Worm (Caenorhabditis elegans): Measurements from ENCODE around the gene E02C12.9.
"Not testable (repeated sequence)": the region's sequence is repeated elsewhere in the genome, so short reads cannot be mapped to it uniquely, and the experiment has no call there.

The E02C12.9 gene

DNA sequence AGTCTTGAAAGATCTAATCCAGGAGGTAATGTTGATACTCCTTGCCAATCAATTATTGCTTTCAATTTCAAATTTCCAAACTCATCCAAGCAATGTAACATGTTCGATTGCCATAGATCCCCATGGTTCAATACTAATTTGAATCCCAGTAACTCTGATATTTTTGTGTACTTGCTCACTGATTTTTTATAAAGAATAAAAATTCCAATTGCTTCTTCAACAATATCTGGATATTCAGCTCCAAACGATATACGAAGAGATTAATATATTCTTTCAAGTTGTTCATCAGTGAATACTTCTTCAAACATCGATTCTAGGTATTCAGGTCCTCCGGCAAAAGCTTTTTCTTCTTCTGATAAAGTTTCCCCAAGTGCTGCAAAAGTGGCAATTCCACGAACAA, 4.5 kb upstream of the E02C12.9 start, which contains the start of gene E02C12.11:
TSS of gene E02C12.11 (minus strand) at position 101 of the 400 bp plus-strand sequence.
- not testable (repeated sequence) for TF ChIP-seq unc-62 (GFP tag; optimal IDR thresholded peaks at IDR 0.05)

DNA sequence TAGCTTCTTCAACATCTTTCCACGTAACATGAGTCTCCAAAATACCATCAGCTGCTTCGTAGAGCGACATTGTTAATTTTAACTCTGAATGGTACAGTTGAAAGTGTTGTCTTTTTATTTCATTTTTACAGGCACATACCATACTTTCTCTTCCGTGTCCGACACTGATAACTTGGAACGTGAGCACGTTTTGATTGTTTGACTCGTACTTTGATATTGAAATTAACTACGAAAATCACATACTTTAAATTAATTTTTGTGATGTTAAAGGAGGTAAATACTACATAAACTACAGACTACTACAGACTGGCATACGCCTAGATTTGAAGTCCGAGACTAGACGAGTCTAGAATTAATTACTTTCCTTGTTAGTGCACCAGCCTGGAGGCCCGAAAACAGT, 3.1 kb upstream of the E02C12.9 start, which contains the start of gene E02C12.10:
TSS of gene E02C12.10 (minus strand) at position 75 of the 400 bp plus-strand sequence.
- no peak for TF ChIP-seq unc-62 (GFP tag; optimal IDR thresholded peaks at IDR 0.05)

DNA sequence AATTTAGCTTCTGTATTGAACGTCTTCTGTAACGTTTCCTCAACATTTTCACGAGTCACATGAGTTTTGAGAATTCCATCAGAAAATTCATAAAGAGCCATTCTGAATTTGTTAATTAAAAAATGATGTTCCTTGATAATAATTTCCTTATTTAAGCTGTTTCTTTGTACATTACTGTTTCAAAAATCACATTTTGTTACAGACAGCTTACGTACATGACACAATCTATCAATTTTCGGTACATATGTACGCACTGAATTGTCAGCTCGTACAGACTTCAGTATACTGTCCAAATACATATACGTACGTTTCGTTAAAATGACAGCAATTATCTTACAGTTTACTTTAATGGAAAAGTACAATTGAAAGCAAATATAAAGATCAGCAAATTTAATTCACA, 1.1 kb upstream of the E02C12.9 start, which contains the start of gene E02C12.19:
TSS of gene E02C12.19 (minus strand) at position 101 of the 400 bp plus-strand sequence.
- TF ChIP-seq unc-62 (GFP tag; optimal IDR thresholded peaks at IDR 0.05), result no peak

DNA sequence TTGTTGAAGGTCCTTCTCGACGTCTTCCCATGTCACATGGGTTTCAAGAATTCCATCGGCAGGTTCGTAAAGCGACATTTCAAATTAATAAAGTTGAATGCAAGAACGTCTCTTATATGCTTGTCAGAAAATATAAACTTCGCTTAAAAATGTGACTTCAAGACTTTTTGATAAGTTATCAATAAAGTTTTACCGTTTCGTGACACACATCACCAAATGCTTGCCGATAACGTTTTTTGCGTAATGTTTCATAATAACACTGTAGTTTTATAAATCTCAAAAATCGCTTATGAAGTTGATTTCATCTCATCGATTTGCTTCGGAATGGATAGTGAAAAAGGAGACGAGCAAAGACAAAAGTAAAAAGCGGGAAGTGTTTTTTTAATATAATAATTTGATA, 1.8 kb downstream of the E02C12.9 start, which contains the start of gene E02C12.8:
TSS of gene E02C12.8 (minus strand) at position 141 of the 400 bp plus-strand sequence.
- TF ChIP-seq unc-62 (GFP tag; optimal IDR thresholded peaks at IDR 0.05), result no peak

DNA sequence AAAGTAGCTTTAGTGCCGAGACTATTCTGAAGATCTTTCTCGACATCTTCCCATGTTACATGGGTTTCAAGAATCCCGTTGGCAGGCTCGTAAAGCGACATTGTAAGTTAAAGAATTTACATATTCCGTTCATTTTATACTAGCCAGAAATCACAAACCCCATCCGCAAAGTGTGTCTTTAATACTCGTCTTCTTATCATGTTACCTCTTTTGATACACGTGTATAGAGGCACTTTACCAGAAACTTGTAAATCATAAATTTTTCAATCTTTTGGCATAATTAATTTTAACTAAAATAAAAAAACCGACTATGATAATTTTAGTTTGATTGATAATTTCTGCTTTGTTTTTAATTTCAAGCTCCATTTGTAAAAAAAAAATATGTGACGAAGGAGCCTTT, 4.3 kb downstream of the E02C12.9 start, which contains the start of gene E02C12.6:
TSS of gene E02C12.6 (minus strand) at position 101 of the 400 bp plus-strand sequence.
- TF ChIP-seq unc-62 (GFP tag; optimal IDR thresholded peaks at IDR 0.05), result no peak

DNA sequence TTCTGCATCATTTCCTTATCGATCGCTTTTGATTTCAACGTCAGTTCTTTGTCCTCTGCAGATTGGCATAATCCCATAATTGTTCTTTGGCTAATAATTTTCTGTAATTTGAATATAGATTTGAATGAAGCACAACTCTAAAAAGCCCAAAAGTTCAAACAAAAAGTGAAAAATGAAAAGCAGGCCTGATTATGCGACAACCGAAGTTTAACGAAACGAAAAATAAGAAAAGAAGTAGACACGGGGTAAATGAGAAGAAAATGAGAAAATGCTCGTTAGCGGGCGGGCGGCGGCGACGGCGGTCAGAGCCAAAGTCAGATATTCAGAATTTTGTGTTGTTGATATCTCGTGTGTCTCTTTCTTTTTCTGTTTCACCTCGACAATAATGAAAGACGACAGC, 15.6 kb downstream of the E02C12.9 start, which contains the start of gene gpa-3:
TSS of gene gpa-3 (minus strand) at position 101 of the 400 bp plus-strand sequence.
- TF ChIP-seq unc-62 (GFP tag; optimal IDR thresholded peaks at IDR 0.05), result no peak

DNA sequence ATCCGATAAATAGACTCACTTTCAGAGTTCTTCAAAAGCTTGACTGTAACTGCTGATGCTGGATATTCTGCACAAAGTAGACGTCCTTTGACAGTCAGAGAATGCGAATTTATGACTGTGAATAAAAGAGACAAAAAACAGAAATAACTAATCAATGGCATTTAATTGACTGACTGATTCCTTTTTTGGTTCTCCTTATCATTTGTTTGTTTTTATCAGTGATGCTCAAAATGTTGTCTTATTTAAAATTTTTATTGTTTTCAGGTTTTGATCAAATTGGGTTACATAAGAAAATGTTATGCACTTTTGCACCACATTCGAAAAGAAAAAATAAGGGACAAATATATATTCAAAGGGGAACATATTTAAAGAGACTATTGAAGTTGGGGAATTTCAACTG, 18.9 kb downstream of the E02C12.9 start, which contains the start of gene ttr-49:
TSS of gene ttr-49 (minus strand) at position 171 of the 400 bp plus-strand sequence.
- no peak for TF ChIP-seq unc-62 (GFP tag; optimal IDR thresholded peaks at IDR 0.05)

DNA sequence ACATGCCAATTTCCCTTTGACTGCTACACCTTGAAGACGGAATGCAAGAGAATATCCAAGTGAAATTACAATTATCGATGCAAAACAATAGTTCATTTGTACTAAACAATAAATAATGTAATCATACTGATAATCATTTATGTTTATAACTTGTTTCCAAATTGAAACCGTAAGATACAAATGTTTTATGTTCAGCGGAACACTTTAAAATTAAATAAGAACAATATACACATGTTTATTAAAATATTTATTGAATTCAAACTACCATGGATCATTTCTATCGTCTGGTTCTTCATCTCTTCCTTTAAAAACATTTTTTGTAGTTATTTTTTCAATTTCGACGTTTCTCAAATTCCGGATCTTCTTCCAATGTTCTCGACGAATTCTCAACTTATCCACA, 19.9 kb downstream of the E02C12.9 start, which contains the start of gene ttr-40:
TSS of gene ttr-40 (minus strand) at position 101 of the 400 bp plus-strand sequence.
- no peak for TF ChIP-seq unc-62 (GFP tag; optimal IDR thresholded peaks at IDR 0.05)

DNA sequence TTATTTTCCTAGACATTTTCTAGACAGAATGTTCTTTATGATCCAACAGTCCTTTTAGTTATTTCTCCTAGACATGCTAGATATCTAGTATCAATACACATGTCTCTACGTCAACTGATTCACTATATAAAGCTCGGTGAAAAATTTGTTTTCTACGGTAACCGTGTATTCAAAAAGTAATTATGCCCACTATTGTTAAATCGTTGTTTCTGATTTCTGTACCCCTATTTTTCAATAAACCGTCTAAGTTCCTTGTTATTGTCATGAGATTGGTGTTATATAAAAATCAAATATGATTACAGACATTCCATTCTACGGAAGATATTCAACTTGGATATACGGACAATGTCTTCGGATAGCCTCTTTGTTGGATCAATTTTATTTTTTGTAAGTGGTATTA, 22.3 kb downstream of the E02C12.9 start, which contains the start of gene srx-46:
TSS of gene srx-46 (plus strand) at position 301 of the 400 bp plus-strand sequence.
- TF ChIP-seq unc-62 (GFP tag; optimal IDR thresholded peaks at IDR 0.05), result no peak

DNA sequence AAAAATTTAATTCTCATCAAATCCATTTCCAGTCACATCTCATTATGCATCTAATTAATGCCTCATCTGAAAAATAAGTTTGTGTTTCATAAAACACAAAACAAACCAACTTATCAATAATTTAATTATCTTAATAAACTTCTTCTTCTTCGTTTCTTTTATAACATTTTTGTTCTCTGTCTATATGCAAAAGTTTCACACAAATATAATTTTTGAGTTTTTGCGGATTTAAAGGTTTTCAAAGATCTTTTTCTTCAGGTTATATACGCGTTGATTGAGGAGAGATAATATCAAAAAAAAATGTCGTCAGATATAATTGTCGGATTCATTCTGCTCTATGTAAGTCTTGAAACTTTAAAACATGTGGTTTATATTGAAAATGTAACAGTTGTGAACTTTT, 25.6 kb downstream of the E02C12.9 start, which contains the start of gene srx-47:
TSS of gene srx-47 (plus strand) at position 301 of the 400 bp plus-strand sequence.
- no peak for TF ChIP-seq unc-62 (GFP tag; optimal IDR thresholded peaks at IDR 0.05)

DNA sequence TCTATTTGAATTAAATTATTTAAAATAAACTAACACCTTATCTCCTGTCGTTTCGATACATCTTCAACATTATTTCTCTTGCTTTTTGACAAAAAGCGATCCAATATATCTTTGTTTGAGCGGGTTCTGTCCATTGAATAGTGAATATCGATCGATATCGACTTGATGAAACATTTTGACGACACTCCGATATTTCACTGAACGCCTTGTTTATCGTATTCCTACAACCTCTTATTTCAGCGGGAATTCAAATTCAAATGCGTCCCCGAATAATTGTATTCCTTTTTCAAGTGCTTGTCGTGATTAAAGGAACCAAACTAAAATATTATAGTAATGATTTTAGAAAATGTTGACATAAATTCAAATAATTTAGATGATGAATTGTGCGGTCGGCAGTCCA, 28.5 kb downstream of the E02C12.9 start, which contains the start of the genes K07B1.7 and try-5:
TSS of gene K07B1.7 (minus strand) at position 159 of the 400 bp plus-strand sequence.
TSS of gene try-5 (plus strand) at position 241 of the 400 bp plus-strand sequence.
- TF ChIP-seq unc-62 (GFP tag; optimal IDR thresholded peaks at IDR 0.05), result no peak

DNA sequence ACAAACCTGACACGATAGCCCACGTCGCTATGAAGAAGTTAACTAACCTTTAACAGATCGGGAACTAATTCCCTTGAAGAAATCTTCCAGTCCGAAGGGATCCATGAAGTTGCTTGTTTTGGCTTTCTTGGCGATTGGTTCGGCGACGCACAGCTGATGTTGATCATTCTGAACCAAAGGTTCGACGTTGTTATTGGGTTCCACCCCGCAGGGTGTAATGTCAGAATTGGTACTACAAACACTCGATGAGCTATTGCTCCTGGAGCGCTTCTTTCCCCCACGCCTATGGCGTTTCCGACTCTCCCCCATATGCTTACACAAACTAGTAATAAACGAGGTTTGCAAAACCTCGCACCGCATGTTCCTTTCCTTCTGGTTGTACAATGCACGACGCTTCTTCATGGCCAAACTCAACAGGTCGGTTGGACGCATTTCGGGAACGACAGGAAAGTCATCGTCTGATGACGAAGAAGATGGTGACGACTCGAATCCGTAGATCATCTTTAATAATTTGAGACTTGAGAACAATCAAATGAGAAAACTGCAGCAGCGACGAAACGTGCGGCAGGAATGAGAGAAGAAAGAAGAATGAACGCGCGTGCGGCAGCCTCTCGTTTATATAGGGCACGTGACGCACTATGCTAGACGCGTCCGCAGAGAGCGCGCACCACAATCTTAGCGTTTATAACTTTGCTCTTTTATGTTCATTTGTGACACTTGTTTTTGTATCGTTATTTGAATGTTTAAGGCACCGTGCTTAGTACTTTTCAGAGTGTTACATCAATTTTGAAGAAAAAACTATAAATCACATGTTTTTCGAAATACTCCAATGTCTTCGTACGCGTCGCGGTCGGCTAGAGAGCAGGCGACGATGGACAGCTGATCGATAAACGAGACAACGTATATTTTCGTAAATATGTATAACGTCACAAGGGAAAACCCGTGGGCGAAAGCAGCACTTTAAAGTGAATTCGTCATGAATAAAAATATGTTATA, 31.4 kb downstream of the E02C12.9 start, which contains the start of gene tos-1:
TSS of gene tos-1 (minus strand) at position 575 of the 996 bp plus-strand sequence.
- TF ChIP-seq unc-62 (GFP tag; optimal IDR thresholded peaks at IDR 0.05), result no peak

DNA sequence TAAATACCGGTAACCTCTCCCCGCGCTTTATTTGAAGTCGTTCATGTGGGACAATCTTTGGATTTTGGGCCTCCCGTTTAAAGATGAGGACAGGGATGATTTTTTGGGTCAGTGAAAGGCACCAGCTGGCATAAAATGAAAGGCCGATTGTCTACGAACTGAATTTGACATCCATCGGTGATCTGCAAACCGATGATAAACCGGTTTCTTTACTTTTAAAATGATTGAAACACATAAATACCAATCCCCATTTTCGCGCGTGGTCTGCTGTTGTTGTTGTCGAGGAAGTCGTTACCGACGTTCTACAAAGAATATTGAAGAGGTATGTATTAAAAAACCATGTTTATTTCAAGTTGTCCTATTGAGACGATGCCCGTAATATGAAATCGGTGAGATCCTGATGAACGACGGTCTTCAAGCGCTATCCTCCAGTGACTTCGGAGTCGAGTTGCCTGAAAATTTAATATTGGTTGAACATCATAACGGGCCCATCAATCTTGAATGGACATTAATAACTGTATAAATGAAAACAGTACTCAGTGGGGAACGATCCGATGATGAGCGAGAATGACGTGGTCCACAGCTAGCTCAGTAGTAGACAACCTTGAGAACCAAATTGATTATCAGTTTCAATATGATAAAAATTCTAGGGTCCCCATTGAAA, 32.2 kb downstream of the E02C12.9 start:
- no peak for TF ChIP-seq unc-62 (GFP tag; optimal IDR thresholded peaks at IDR 0.05)

DNA sequence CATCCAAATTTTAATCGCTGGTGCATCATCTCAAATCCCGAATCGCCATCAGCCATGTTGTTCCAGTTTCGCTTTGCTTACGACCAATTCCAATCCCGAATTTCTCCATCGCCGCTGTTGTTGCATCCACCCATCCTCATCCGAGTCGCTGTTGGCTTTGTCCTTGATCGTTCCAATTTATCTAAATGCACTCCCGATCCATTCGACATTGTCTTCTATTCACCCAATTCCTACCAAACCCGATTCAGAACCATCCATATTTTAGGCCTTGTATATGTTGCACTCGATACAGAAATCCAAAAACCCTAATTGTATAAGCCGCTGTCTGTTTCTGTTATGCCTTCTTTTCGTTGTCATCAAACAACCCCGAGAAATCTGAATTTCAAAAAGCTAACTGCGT, 35.0 kb downstream of the E02C12.9 start:
- TF ChIP-seq unc-62 (GFP tag; optimal IDR thresholded peaks at IDR 0.05), result no peak

DNA sequence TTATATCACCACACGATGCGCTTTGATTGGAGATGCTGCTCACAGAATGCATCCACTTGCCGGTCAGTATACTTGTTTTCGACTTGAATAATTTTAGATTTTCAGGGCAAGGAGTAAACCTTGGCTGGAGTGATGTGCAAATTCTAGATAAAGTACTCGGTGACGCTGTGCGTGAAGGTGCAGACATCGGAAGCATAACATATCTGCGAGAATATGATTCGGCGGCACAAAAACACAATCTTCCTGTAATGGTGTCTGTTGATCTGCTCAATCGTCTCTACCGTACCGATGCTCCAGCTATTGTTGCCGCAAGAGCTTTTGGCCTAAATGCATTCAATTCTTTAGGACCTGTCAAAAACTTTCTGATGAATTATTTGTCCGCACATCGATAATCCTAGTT, 36.8 kb downstream of the E02C12.9 start:
- TF ChIP-seq unc-62 (GFP tag; optimal IDR thresholded peaks at IDR 0.05), result no peak
